Fruit fly (Drosophila melanogaster) whole organism, embryonic: ENCODE data around the gene Tis11.

Experiments
- Atf3 ChIP-seq: fragments of 200-800 bp; sonication (Bioruptor generic); optimal IDR thresholded peaks from 3 replicates; lab custom pipeline; 2016; ENCODE audit warnings: missing biosample characterization, missing genetic modification characterization
- CG10979 ChIP-seq: fragments of 200-800 bp; sonication (Bioruptor generic); optimal IDR thresholded peaks from 2 replicates; lab custom pipeline; 2018; ENCODE audit warnings: missing biosample characterization, mild to moderate bottlenecking, missing genetic modification characterization, moderate library complexity
- CG11093 ChIP-seq: fragments of 200-800 bp; sonication (Bioruptor generic); IDR thresholded peaks from 3 replicates; pipeline ENCODE4 v1.3.6; 2022; ENCODE audit warnings: missing biosample characterization, missing genetic modification characterization
- CG13296 ChIP-seq: fragments of 200-800 bp; sonication (Bioruptor generic); optimal IDR thresholded peaks from 3 replicates; lab custom pipeline; 2018; ENCODE audit warnings: missing biosample characterization, mild to moderate bottlenecking, missing genetic modification characterization
- CG1792 ChIP-seq: fragments of 200-800 bp; sonication (Bioruptor generic); optimal IDR thresholded peaks from 2 replicates; lab custom pipeline; 2016; ENCODE audit warnings: missing biosample characterization, missing genetic modification characterization
- CG2120 ChIP-seq: fragments of 200-800 bp; sonication (Bioruptor generic); optimal IDR thresholded peaks from 3 replicates; lab custom pipeline; 2016; ENCODE audit warnings: missing biosample characterization, missing genetic modification characterization
- CG3065 ChIP-seq: fragments of 200-800 bp; sonication (Bioruptor generic); optimal IDR thresholded peaks from 2 replicates; lab custom pipeline; 2016; ENCODE audit warnings: missing biosample characterization, missing genetic modification characterization
- CG34376 ChIP-seq: fragments of 200-800 bp; sonication (Bioruptor generic); optimal IDR thresholded peaks from 2 replicates; lab custom pipeline; 2018; ENCODE audit warnings: missing biosample characterization, mild to moderate bottlenecking, missing genetic modification characterization
- CG42726 ChIP-seq: fragments of 200-800 bp; sonication (Bioruptor generic); IDR thresholded peaks from 2 replicates; pipeline ENCODE4 v1.3.6; 2022; ENCODE audit warnings: missing biosample characterization, missing genetic modification characterization; ENCODE audit not compliant: partially characterized antibody
- CG4730 ChIP-seq: fragments of 200-800 bp; sonication (Bioruptor generic); IDR thresholded peaks from 2 replicates; pipeline ENCODE4 v1.3.6; 2022; ENCODE audit warnings: missing biosample characterization, missing genetic modification characterization
- CG7745 ChIP-seq: fragments of 200-800 bp; sonication (Bioruptor generic); optimal IDR thresholded peaks from 2 replicates; lab custom pipeline; 2018; ENCODE audit warnings: missing biosample characterization, mild to moderate bottlenecking, missing genetic modification characterization, moderate library complexity
- CG7786 ChIP-seq: fragments of 200-800 bp; sonication (Bioruptor generic); optimal IDR thresholded peaks from 2 replicates; lab custom pipeline; 2016; ENCODE audit warnings: missing biosample characterization, missing genetic modification characterization
- CG8765 ChIP-seq: fragments of 200-800 bp; sonication (Bioruptor generic); IDR thresholded peaks from 2 replicates; pipeline ENCODE4 v1.3.6; 2022; ENCODE audit warnings: missing biosample characterization, missing genetic modification characterization
- CG8924 ChIP-seq: fragments of 200-800 bp; optimal IDR thresholded peaks from 3 replicates; lab custom pipeline; 2019; ENCODE audit warnings: missing biosample characterization, mild to moderate bottlenecking, missing genetic modification characterization, moderate library complexity
- CG9797 ChIP-seq: fragments of 200-800 bp; sonication (Bioruptor generic); optimal IDR thresholded peaks from 3 replicates; lab custom pipeline; 2018; ENCODE audit warnings: missing biosample characterization, mild to moderate bottlenecking, missing genetic modification characterization
- CG9817 ChIP-seq: fragments of 200-800 bp; sonication (Bioruptor generic); optimal IDR thresholded peaks from 2 replicates; lab custom pipeline; 2018; ENCODE audit warnings: missing biosample characterization, mild to moderate bottlenecking, missing genetic modification characterization, moderate library complexity
- CHES-1-like ChIP-seq: fragments of 200-800 bp; sonication (Bioruptor generic); optimal IDR thresholded peaks from 2 replicates; lab custom pipeline; 2016; ENCODE audit warnings: missing biosample characterization, missing genetic modification characterization
- Dref ChIP-seq: fragments of 200-800 bp; sonication (Bioruptor generic); IDR thresholded peaks from 2 replicates; pipeline ENCODE4 v1.3.6; 2022; ENCODE audit warnings: missing biosample characterization, missing genetic modification characterization
- Fer2 ChIP-seq: fragments of 200-800 bp; sonication (Bioruptor generic); optimal IDR thresholded peaks from 2 replicates; lab custom pipeline; 2018; ENCODE audit warnings: missing biosample characterization, mild to moderate bottlenecking, missing genetic modification characterization, moderate library complexity
- Gsc ChIP-seq: fragments of 200-800 bp; sonication (Bioruptor generic); IDR thresholded peaks from 2 replicates; pipeline ENCODE4 v1.3.6; 2022; ENCODE audit warnings: missing biosample characterization, missing genetic modification characterization
- HLH54F ChIP-seq: fragments of 200-800 bp; sonication (Bioruptor generic); optimal IDR thresholded peaks from 3 replicates; lab custom pipeline; 2016; ENCODE audit warnings: missing biosample characterization, missing genetic modification characterization
- HmgD ChIP-seq: fragments of 200-800 bp; sonication (Bioruptor generic); optimal IDR thresholded peaks from 3 replicates; lab custom pipeline; 2016; ENCODE audit warnings: missing biosample characterization, missing genetic modification characterization
- MESR4 ChIP-seq: fragments of 200-800 bp; sonication (Bioruptor generic); optimal IDR thresholded peaks from 2 replicates; lab custom pipeline; 2018; ENCODE audit warnings: missing biosample characterization, mild to moderate bottlenecking, missing genetic modification characterization, moderate library complexity
- Nf-YA ChIP-seq: fragments of 200-800 bp; sonication (Bioruptor generic); IDR thresholded peaks from 2 replicates; pipeline ENCODE4 v1.3.6; 2022; ENCODE audit warnings: missing biosample characterization, missing genetic modification characterization
- Rfx ChIP-seq: fragments of 200-800 bp; sonication (Bioruptor generic); IDR thresholded peaks from 2 replicates; pipeline ENCODE4 v1.3.6; 2022; ENCODE audit warnings: missing biosample characterization, missing genetic modification characterization
- Sin3A ChIP-seq: fragments of >200 bp; optimal IDR thresholded peaks from 2 replicates; lab custom pipeline; 2018
- TFAM ChIP-seq: fragments of 200-800 bp; sonication (Bioruptor generic); optimal IDR thresholded peaks from 2 replicates; lab custom pipeline; 2017; ENCODE audit warnings: missing biosample characterization, missing genetic modification characterization, inconsistent platforms
- Trl ChIP-seq, 3 experiments: fragments of >200 bp in 2 of 3; fragments of 200-800 bp in 1 of 3; sonication (Bioruptor generic) in 1 of 3; optimal IDR thresholded peaks; 2 replicates in 1 of 3; 3 replicates in 2 of 3; lab custom pipeline; 2016 to 2017; ENCODE audit warnings: missing biosample characterization in 1 of 3, missing genetic modification characterization in 1 of 3
- Xbp1 ChIP-seq: fragments of 200-800 bp; sonication (Bioruptor generic); optimal IDR thresholded peaks from 3 replicates; lab custom pipeline; 2016; ENCODE audit warnings: missing biosample characterization, mild to moderate bottlenecking, missing genetic modification characterization
- ap ChIP-seq: fragments of 200-800 bp; sonication (Bioruptor generic); IDR thresholded peaks from 2 replicates; pipeline ENCODE4 v1.3.6; 2022; ENCODE audit warnings: missing biosample characterization, missing genetic modification characterization
- az2 ChIP-seq: fragments of 200-800 bp; sonication (Bioruptor generic); optimal IDR thresholded peaks from 3 replicates; lab custom pipeline; 2016; ENCODE audit warnings: missing biosample characterization, missing genetic modification characterization
- bbx ChIP-seq: fragments of 200-800 bp; sonication (Bioruptor generic); IDR thresholded peaks from 2 replicates; pipeline ENCODE4 v1.3.6; 2022; ENCODE audit warnings: missing biosample characterization, missing genetic modification characterization; ENCODE audit not compliant: partially characterized antibody
- bcd ChIP-seq: fragments of 200-800 bp; sonication (Bioruptor generic); optimal IDR thresholded peaks from 2 replicates; lab custom pipeline; 2017; ENCODE audit warnings: missing biosample characterization, mild to moderate bottlenecking, missing genetic modification characterization
- disco-r ChIP-seq: fragments of 200-800 bp; sonication (Bioruptor generic); optimal IDR thresholded peaks from 2 replicates; lab custom pipeline; 2016; ENCODE audit warnings: missing biosample characterization, missing genetic modification characterization
- dysf ChIP-seq: fragments of 200-800 bp; sonication (Bioruptor generic); IDR thresholded peaks from 3 replicates; pipeline ENCODE4 v1.3.6; 2022; ENCODE audit warnings: missing biosample characterization, missing genetic modification characterization
- esg ChIP-seq: fragments of 200-800 bp; sonication (Bioruptor generic); conservative IDR thresholded peaks from 2 replicates; pipeline ENCODE4 v1.3.6; 2022; ENCODE audit warnings: missing biosample characterization, missing genetic modification characterization
- fu2 ChIP-seq: fragments of 200-800 bp; sonication (Bioruptor generic); optimal IDR thresholded peaks from 2 replicates; lab custom pipeline; 2016; ENCODE audit warnings: missing biosample characterization, missing genetic modification characterization
- insv ChIP-seq, 2 experiments: fragments of 200-800 bp; sonication (Bioruptor generic); optimal IDR thresholded peaks; 3 replicates each; lab custom pipeline; 2016 to 2018; ENCODE audit warnings: missing biosample characterization in 2 of 2, missing genetic modification characterization in 2 of 2
- lilli ChIP-seq: fragments of 200-800 bp; sonication (Bioruptor generic); optimal IDR thresholded peaks from 3 replicates; lab custom pipeline; 2016; ENCODE audit warnings: missing biosample characterization, missing genetic modification characterization
- mam ChIP-seq: fragments of 200-800 bp; sonication (Bioruptor generic); optimal IDR thresholded peaks from 3 replicates; lab custom pipeline; 2016; ENCODE audit warnings: missing biosample characterization, missing genetic modification characterization
- nerfin-1 ChIP-seq: fragments of 200-800 bp; sonication (Bioruptor generic); optimal IDR thresholded peaks from 3 replicates; lab custom pipeline; 2019; ENCODE audit warnings: missing biosample characterization, mild to moderate bottlenecking, missing genetic modification characterization, moderate library complexity
- nerfin-2 ChIP-seq: fragments of 200-800 bp; sonication (Bioruptor generic); IDR thresholded peaks from 2 replicates; pipeline ENCODE4 v1.3.6; 2022; ENCODE audit warnings: missing biosample characterization, missing genetic modification characterization; ENCODE audit not compliant: partially characterized antibody
- odd ChIP-seq: fragments of 200-800 bp; sonication (Bioruptor generic); optimal IDR thresholded peaks from 2 replicates; lab custom pipeline; 2017; ENCODE audit warnings: missing biosample characterization, mild to moderate bottlenecking, missing genetic modification characterization
- ro ChIP-seq: fragments of 200-800 bp; sonication (Bioruptor generic); IDR thresholded peaks from 2 replicates; pipeline ENCODE4 v1.3.6; 2022; ENCODE audit warnings: missing biosample characterization, missing genetic modification characterization
- scrt ChIP-seq: fragments of 200-800 bp; sonication (Bioruptor generic); optimal IDR thresholded peaks from 2 replicates; lab custom pipeline; 2018; ENCODE audit warnings: missing biosample characterization, mild to moderate bottlenecking, missing genetic modification characterization, moderate library complexity
- shn ChIP-seq: fragments of 200-800 bp; sonication (Bioruptor generic); optimal IDR thresholded peaks from 3 replicates; lab custom pipeline; 2016; ENCODE audit warnings: missing biosample characterization, missing genetic modification characterization
- sim ChIP-seq: fragments of 200-800 bp; sonication (Bioruptor generic); IDR thresholded peaks from 2 replicates; pipeline ENCODE4 v1.3.6; 2022; ENCODE audit warnings: missing biosample characterization, missing genetic modification characterization
- usp ChIP-seq: fragments of >200 bp; optimal IDR thresholded peaks from 2 replicates; lab custom pipeline; 2017; ENCODE audit warnings: missing biosample characterization, missing genetic modification characterization
- wor ChIP-seq: fragments of 200-800 bp; sonication (Bioruptor generic); IDR thresholded peaks from 2 replicates; pipeline ENCODE4 v1.3.6; 2022; ENCODE audit warnings: missing biosample characterization, missing genetic modification characterization

The Tis11 gene

DNA sequence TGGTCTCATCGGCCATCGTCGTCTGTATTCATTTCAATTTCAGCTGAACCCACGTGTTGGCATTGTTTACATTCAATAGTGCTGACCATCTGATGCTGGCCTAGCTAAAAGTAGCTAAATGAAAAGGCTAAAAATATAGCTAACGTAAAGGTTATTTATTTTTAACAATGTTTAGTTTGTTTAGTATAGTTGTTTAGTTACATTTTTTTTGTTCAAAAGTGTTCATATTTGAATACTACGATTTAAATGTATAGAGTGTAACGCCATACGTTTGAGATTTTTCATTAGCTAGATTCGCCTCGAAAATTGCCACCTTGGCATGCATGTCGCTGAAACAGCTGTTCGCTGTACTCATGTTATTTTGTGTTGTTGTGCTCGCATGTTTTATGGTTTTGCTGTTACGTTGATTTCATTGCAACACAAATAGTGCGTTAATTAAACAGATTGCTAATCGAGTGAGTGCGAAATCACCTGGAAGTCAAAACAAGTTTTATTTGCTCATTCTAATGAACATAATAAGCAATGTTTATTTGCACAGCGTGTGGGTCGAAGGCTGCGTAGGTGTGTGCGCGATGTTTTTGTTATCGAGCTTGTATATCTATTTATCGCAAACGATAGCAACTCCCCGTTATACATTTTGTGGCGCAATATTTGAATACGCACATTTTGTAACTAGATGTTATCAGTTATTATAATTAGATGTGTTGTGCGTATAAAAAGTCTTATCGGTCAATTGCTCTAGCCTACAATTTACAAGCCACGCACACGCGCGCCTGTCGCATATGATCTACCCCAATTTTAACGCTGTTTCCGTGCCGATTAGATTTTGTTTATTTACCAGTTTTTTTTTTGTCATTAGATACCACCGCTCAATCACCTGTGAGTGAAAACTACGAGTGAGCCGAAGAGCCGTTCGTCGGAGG lies 47.4 kb upstream of the Tis11 start, which contains the start of the genes CG1463 and Fpgs1 (continued):
- TF ChIP-seq TFAM (no peak), CG2120 (GFP tag; lab: Kevin White, UChicago) (peak; percentile 62), CHES-1-like (GFP tag; lab: Kevin White, UChicago) (peak; percentile 77), Atf3 (GFP tag; lab: Kevin White, UChicago) (no peak), CG7745 (tag; lab: Kevin White, UChicago) (no peak), shn (peak; percentile 15), nerfin-2 (GFP tag; lab: Robert Waterston, UW) (no peak), CG42726 (no peak), HmgD (GFP tag; lab: Kevin White, UChicago) (no peak), CG8924 (tag; lab: Kevin White, UChicago) (no peak), CG1792 (GFP tag; lab: Kevin White, UChicago) (no peak), bcd (no peak), ro (GFP tag; lab: Robert Waterston, UW) (no peak), Dref (GFP tag; lab: Robert Waterston, UW) (peak; percentile 67), CG4730 (GFP tag; lab: Robert Waterston, UW) (no peak), ap (GFP tag; lab: Robert Waterston, UW) (no peak), dysf (peak; percentile 44; the same call in 2 of the 3 replicates), CG34376 (peak; percentile 77), disco-r (GFP tag; lab: Kevin White, UChicago) (no peak), odd (GFP tag; lab: Kevin White, UChicago) (peak; percentile 14), nerfin-1 (tag; lab: Kevin White, UChicago) (peak; percentile 15), bbx (peak; percentile 61), mam (GFP tag; lab: Kevin White, UChicago) (peak; percentile 34), fu2 (GFP tag; lab: Kevin White, UChicago) (peak; percentile 53), MESR4 (GFP tag; lab: Kevin White, UChicago) (peak; percentile 11), lilli (GFP tag; lab: Kevin White, UChicago) (peak; percentile 55), esg (no peak), Fer2 (no peak), Trl (optimal IDR thresholded peaks at IDR 0.05; lab: Kevin White, UChicago) (no peak), Trl (GFP tag; optimal IDR thresholded peaks at IDR 0.05; lab: Kevin White, UChicago) (peak; percentile 9), CG9797 (GFP tag; lab: Kevin White, UChicago) (peak; percentile 14), Rfx (GFP tag; lab: Robert Waterston, UW) (peak; percentile 47; the same call in 1 of the 2 replicates), CG13296 (GFP tag; lab: Kevin White, UChicago) (no peak), CG3065 (GFP tag; lab: Kevin White, UChicago) (no peak), sim (no peak), CG10979 (tag; lab: Kevin White, UChicago) (peak; percentile 13), HLH54F (GFP tag; lab: Kevin White, UChicago) (peak; percentile 41), CG9817 (peak; percentile 29), az2 (GFP tag; lab: Kevin White, UChicago) (no peak), Gsc (no peak), wor (GFP tag; lab: Robert Waterston, UW) (no peak), CG7786 (GFP tag; lab: Kevin White, UChicago) (peak; percentile 10), CG11093 (GFP tag; lab: Robert Waterston, UW) (0 out of 3 replicates have a peak, but pooled peaks have one; percentile 23), CG8765 (no peak), insv (GFP tag; optimal IDR thresholded peaks at IDR 0.05; lab: Kevin White, UChicago) (peak in 1 of 2 experiments; percentile 25), scrt (peak; percentile 6), Sin3A (lab: Kevin White, UChicago) (peak; percentile 40), Xbp1 (GFP tag; lab: Kevin White, UChicago) (peak; percentile 39), Nf-YA (GFP tag; lab: Robert Waterston, UW) (no peak), usp (GFP tag; lab: Kevin White, UChicago) (no peak)
